Worm (Caenorhabditis elegans) whole organism, L4/young adult: ENCODE measurements around the gene fbxb-44.
"Not testable (repeated sequence)": the region's sequence is repeated elsewhere in the genome, so short reads cannot be mapped to it uniquely, and the experiment has no call there.

ENCODE experiments used
- W03F9.2 ChIP-seq: fragments of 150-350 bp; optimal IDR thresholded peaks from 2 replicates; lab custom pipeline; 2014; ENCODE audit warnings: missing biosample characterization, missing genetic modification characterization
- dao-5 ChIP-seq: sonication (generic microtip); optimal IDR thresholded peaks from 2 replicates; lab custom pipeline; 2016; ENCODE audit warnings: missing genotype, missing genetic modification characterization, moderate library complexity, missing compliant biosample characterization
- him-1 ChIP-seq: sonication (generic microtip); optimal IDR thresholded peaks from 2 replicates; lab custom pipeline; 2016; ENCODE audit warnings: missing genotype, missing genetic modification reagents, missing genetic modification characterization, missing compliant biosample characterization

The fbxb-44 gene

ce11 chrII:1540628-1541027 is 1.9 kb downstream of the fbxb-44 start, which contains the start of gene poml-4:
Gene poml-4 (plus strand): TSS chrII:1540928.
- not testable (repeated sequence) for TF ChIP-seq W03F9.2 (tag; lab: Kevin White, UChicago); dao-5; him-1 (tag; lab: Kevin White, UChicago)

- TF ChIP-seq W03F9.2 (tag; lab: Kevin White, UChicago); dao-5; him-1 (tag; lab: Kevin White, UChicago): not testable (repeated sequence)
Measured at ce11 chrII:1543182-1543581, 4.5 kb downstream of the fbxb-44 start, which contains the start of gene K05F6.4. Gene K05F6.4 (plus strand): TSS chrII:1543482.

DNA sequence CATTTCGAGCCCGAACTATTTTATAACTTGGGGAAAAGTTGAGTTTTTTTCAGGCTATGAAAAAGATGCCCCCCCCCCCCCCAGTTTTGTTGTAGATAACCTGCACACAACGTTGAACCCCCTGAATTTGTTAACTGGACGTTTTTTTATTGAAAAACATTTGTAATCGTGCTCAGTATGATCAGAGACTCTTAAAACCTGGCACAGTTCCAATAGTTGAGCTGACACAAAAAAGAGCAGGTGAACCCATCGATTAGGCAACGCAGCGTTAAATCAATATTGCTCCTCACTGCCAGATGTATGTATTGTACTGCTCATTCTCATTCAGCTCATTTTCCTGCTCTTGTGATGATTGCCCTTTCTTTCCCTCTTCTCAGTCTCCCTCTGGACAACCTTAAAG is 6.9 kb downstream of the fbxb-44 start, which contains the start of gene K05F6.12:
Gene K05F6.12 (plus strand): TSS at position 301 of the 400 bp plus-strand sequence.
- TF ChIP-seq him-1 (tag; lab: Kevin White, UChicago) (no peak), W03F9.2 (tag; lab: Kevin White, UChicago) (no peak), dao-5 (no peak)

DNA sequence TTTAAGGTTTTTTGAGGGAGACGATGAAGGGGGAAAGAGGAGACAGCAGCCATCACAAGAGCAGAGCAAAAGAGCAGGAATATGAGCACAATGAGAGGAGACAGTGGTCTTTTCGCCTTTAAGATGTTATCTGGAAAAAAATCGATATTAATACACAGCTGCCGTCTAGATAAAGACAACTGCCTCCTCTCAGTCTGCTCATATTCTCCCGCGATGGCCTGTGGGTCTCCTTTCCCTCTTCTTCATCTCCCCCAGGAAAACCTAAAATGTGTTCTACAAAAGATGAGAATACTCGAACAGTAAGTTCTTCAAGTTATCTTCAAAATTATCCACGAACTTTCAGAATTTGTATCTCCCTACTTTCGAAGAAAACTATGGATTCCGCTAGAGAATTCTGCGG is 11.8 kb downstream of the fbxb-44 start, which contains the start of the genes fbxb-52 and fbxb-51:
Gene fbxb-52 (minus strand): TSS at position 101 of the 400 bp plus-strand sequence.
Gene fbxb-51 (plus strand): TSS at position 212 of the 400 bp plus-strand sequence.
- TF ChIP-seq dao-5 (no peak), W03F9.2 (tag; lab: Kevin White, UChicago) (no peak), him-1 (tag; lab: Kevin White, UChicago) (no peak)

DNA sequence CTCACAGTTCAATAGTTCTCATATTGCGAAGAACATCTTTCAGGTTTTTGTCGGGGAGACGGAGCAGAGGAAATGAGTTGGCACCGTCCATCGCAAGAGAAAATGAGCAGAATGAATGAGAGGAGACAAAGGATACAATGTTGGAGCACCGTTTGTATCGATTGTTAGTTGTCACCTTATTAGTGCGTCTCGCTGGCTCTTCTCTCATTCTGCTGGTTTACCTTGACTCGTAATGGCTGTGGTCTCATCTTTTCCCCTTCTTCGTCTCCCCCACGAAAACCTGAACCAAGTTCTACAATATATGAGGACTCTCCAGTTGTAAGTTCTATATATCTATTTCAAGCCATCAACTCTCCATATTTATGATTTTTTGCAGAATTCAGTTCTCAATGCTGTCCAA is 17.5 kb downstream of the fbxb-44 start, which contains the start of the genes fbxb-54 and fbxb-50:
Gene fbxb-54 (minus strand): TSS at position 101 of the 400 bp plus-strand sequence.
Gene fbxb-50 (plus strand): TSS at position 227 of the 400 bp plus-strand sequence.
- TF ChIP-seq him-1 (tag; lab: Kevin White, UChicago); dao-5; W03F9.2 (tag; lab: Kevin White, UChicago): not testable (repeated sequence)

DNA sequence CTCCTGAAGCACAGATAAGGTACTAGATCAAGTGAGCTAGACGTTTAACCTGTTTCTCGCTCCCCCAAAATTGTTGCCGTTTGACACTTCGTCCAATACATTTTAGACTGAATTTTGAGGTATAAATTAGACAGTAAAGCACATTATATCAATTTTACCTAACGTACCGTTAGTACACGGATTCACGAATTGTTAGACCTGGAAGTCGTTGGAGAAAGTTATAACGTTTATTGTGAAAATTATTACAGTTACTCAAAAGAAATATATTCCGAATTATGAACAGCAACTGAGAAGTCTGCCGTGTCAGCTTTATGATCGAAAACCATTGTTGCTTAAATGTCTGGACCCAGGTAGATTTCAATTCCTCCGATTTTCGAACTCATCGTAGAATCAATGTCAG is 22.1 kb downstream of the fbxb-44 start:
- TF ChIP-seq dao-5: no peak
- TF ChIP-seq W03F9.2 (tag; lab: Kevin White, UChicago): no peak
- TF ChIP-seq him-1 (tag; lab: Kevin White, UChicago): no peak

- TF ChIP-seq dao-5 (no peak), him-1 (tag; lab: Kevin White, UChicago) (no peak), W03F9.2 (tag; lab: Kevin White, UChicago) (no peak)
Measured at ce11 chrII:1561863-1562262, 23.2 kb downstream of the fbxb-44 start, which contains the start of gene K05F6.14. Gene K05F6.14 (plus strand): TSS chrII:1562163.

DNA sequence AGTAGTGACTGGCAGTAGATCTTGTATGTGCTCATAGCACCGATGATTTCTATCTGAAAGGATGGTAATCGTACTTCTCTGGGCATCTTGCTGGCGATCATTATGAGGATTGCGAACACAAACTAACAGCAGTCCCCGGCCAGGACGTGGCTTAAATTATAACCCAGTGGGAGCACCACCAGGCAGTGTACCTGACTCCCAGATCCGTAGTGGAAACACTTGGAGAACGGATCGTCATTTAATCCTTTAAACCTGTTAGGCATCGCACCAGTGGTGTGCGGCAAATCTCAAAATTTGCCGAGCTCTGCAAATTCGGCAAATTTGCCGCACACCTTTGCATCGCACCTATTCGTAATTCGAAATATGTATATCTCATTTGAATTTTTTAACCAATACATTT is 29.0 kb downstream of the fbxb-44 start, which contains the start of gene K05F6.8:
Gene K05F6.8 (minus strand): TSS at position 101 of the 400 bp plus-strand sequence.
- TF ChIP-seq W03F9.2 (tag; lab: Kevin White, UChicago): no peak
- no peak for TF ChIP-seq dao-5
- no peak for TF ChIP-seq him-1 (tag; lab: Kevin White, UChicago)

DNA sequence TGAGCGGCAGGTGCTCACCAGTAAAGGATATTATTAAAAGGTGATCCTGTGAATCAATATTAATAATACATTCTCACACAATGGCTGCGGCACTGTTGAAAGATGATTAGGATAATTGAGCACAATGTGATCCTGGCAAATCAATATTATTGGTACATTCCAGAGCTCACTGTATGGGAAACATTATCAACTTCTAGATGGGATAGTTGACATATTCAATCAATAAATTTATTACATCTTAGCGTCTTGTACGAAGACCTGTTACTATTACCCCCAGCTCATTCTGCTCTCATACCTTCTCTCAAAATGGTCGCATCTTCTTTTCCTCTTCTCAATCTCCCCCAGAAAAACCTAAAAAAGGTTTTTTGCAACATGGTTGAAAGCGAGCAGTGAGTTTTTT is 29.5 kb downstream of the fbxb-44 start, which contains the start of gene fbxb-49:
Gene fbxb-49 (plus strand): TSS at position 301 of the 400 bp plus-strand sequence.
- TF ChIP-seq him-1 (tag; lab: Kevin White, UChicago) (no peak), dao-5 (no peak), W03F9.2 (tag; lab: Kevin White, UChicago) (no peak)

ce11 chrII:1571032-1571431 is 32.3 kb downstream of the fbxb-44 start, which contains the start of gene fbxb-46:
Gene fbxb-46 (minus strand): TSS chrII:1571132.
- no peak for TF ChIP-seq him-1 (tag; lab: Kevin White, UChicago)
- no peak for TF ChIP-seq dao-5
- no peak for TF ChIP-seq W03F9.2 (tag; lab: Kevin White, UChicago)

- no peak for TF ChIP-seq W03F9.2 (tag; lab: Kevin White, UChicago)
- TF ChIP-seq dao-5: no peak
- no peak for TF ChIP-seq him-1 (tag; lab: Kevin White, UChicago)
Measured at ce11 chrII:1576030-1576429, 37.3 kb downstream of the fbxb-44 start, which contains the start of gene K05F6.10. Gene K05F6.10 (minus strand): TSS chrII:1576130.

- TF ChIP-seq him-1 (tag; lab: Kevin White, UChicago): no peak
- no peak for TF ChIP-seq W03F9.2 (tag; lab: Kevin White, UChicago)
- TF ChIP-seq dao-5: no peak
Measured at ce11 chrII:1576772-1577171, 38.1 kb downstream of the fbxb-44 start.

DNA sequence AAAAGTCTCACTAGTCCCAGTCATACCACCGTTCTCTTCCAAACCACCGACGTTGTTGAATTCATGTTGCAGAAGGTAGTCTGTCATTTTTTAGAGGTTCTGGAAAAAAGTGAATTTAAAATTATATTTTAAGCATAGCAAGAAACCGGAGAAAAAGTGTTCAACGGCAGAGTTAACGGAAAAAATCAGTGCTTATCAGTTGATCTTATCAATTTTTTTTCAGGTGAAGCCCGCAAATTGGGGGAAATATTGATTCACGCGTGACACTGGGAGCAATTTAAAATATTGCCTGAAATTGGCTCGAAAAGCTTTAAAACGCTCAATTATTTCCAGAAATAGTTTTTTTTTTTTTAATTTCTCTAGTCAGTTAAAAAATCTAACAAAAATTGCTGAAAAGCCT is 41.2 kb downstream of the fbxb-44 start, which contains the start of gene math-38:
Gene math-38 (minus strand): TSS at position 101 of the 400 bp plus-strand sequence.
- TF ChIP-seq W03F9.2 (tag; lab: Kevin White, UChicago): no peak
- no peak for TF ChIP-seq dao-5
- no peak for TF ChIP-seq him-1 (tag; lab: Kevin White, UChicago)

- no peak for TF ChIP-seq W03F9.2 (tag; lab: Kevin White, UChicago)
- TF ChIP-seq dao-5: no peak
- no peak for TF ChIP-seq him-1 (tag; lab: Kevin White, UChicago)
Measured at ce11 chrII:1584140-1584539, 45.5 kb downstream of the fbxb-44 start, which contains the start of gene clec-21. Gene clec-21 (minus strand): TSS chrII:1584240.
